Fruit fly (Drosophila melanogaster) whole organism, embryonic: ENCODE measurements around the gene Oseg1.

Experiments used
- Abd-B ChIP-seq: fragments of 200-800 bp; sonication (Bioruptor generic); optimal IDR thresholded peaks from 2 replicates; lab custom pipeline; 2018; ENCODE audit warnings: missing biosample characterization, mild to moderate bottlenecking, missing genetic modification characterization, moderate library complexity
- C15 ChIP-seq: fragments of 200-800 bp; sonication (Bioruptor generic); IDR thresholded peaks from 3 replicates; pipeline ENCODE4 v1.3.6; 2022; ENCODE audit warnings: missing biosample characterization, missing genetic modification characterization
- CG10366 ChIP-seq: fragments of 200-800 bp; sonication (Bioruptor generic); IDR thresholded peaks from 2 replicates; pipeline ENCODE4 v1.3.6; 2022; ENCODE audit warnings: missing biosample characterization, missing genetic modification characterization
- CG10462 ChIP-seq: fragments of 200-800 bp; sonication (Bioruptor generic); optimal IDR thresholded peaks from 2 replicates; lab custom pipeline; 2016; ENCODE audit warnings: missing biosample characterization, missing genetic modification characterization
- CG10979 ChIP-seq: fragments of 200-800 bp; sonication (Bioruptor generic); optimal IDR thresholded peaks from 2 replicates; lab custom pipeline; 2018; ENCODE audit warnings: missing biosample characterization, mild to moderate bottlenecking, missing genetic modification characterization, moderate library complexity
- CG11093 ChIP-seq: fragments of 200-800 bp; sonication (Bioruptor generic); IDR thresholded peaks from 3 replicates; pipeline ENCODE4 v1.3.6; 2022; ENCODE audit warnings: missing biosample characterization, missing genetic modification characterization
- CG11723 ChIP-seq: fragments of 200-800 bp; sonication (Bioruptor generic); optimal IDR thresholded peaks from 2 replicates; lab custom pipeline; 2017; ENCODE audit warnings: missing biosample characterization, mild to moderate bottlenecking, missing genetic modification characterization
- CG12104 ChIP-seq: fragments of 200-800 bp; sonication (Bioruptor generic); optimal IDR thresholded peaks from 3 replicates; lab custom pipeline; 2016; ENCODE audit warnings: missing biosample characterization, missing genetic modification characterization
- CG14014 ChIP-seq: fragments of 200-800 bp; sonication (Bioruptor generic); IDR thresholded peaks from 2 replicates; pipeline ENCODE4 v1.3.6; 2022; ENCODE audit warnings: missing biosample characterization, missing genetic modification characterization
- CG15011 ChIP-seq: fragments of 200-800 bp; sonication (Bioruptor generic); optimal IDR thresholded peaks from 3 replicates; lab custom pipeline; 2018; ENCODE audit warnings: missing biosample characterization, mild to moderate bottlenecking, missing genetic modification characterization
- CG18011 ChIP-seq: fragments of 200-800 bp; sonication (Bioruptor generic); optimal IDR thresholded peaks from 2 replicates; lab custom pipeline; 2017; ENCODE audit warnings: missing biosample characterization, missing genetic modification characterization, mild to moderate bottlenecking, moderate library complexity, missing genotype
- CG18262 ChIP-seq: fragments of 200-800 bp; optimal IDR thresholded peaks from 3 replicates; lab custom pipeline; 2019; ENCODE audit warnings: missing biosample characterization, mild to moderate bottlenecking, missing genetic modification characterization, moderate library complexity
- CG32772 ChIP-seq: fragments of 200-800 bp; sonication (Bioruptor generic); IDR thresholded peaks from 2 replicates; pipeline ENCODE4 v1.3.6; 2022; ENCODE audit warnings: missing biosample characterization, missing genetic modification characterization
- CG33557 ChIP-seq: fragments of 200-800 bp; sonication (Bioruptor generic); optimal IDR thresholded peaks from 2 replicates; lab custom pipeline; 2019; ENCODE audit warnings: missing biosample characterization, mild to moderate bottlenecking, missing genetic modification characterization, moderate library complexity
- CG34422 ChIP-seq: fragments of 200-800 bp; sonication (Bioruptor generic); IDR thresholded peaks from 3 replicates; pipeline ENCODE4 v1.3.6; 2022; ENCODE audit warnings: missing biosample characterization, missing genetic modification characterization
- CG3847 ChIP-seq: fragments of 200-800 bp; sonication (Bioruptor generic); IDR thresholded peaks from 2 replicates; pipeline ENCODE4 v1.3.6; 2022; ENCODE audit warnings: missing biosample characterization, missing genetic modification characterization
- CG4360 ChIP-seq: fragments of 200-800 bp; sonication (Bioruptor generic); IDR thresholded peaks from 2 replicates; pipeline ENCODE4 v1.3.6; 2022; ENCODE audit warnings: missing biosample characterization, missing genetic modification characterization
- CG4424 ChIP-seq: fragments of 200-800 bp; sonication (Bioruptor generic); optimal IDR thresholded peaks from 3 replicates; lab custom pipeline; 2016; ENCODE audit warnings: missing biosample characterization, missing genetic modification characterization
- CG4617 ChIP-seq: fragments of 200-800 bp; sonication (Bioruptor generic); optimal IDR thresholded peaks from 3 replicates; lab custom pipeline; 2016; ENCODE audit warnings: missing biosample characterization, missing genetic modification characterization, borderline replicate concordance
- CG5953 ChIP-seq: fragments of 200-800 bp; sonication (Bioruptor generic); IDR thresholded peaks from 2 replicates; pipeline ENCODE4 v1.3.6; 2022; ENCODE audit warnings: missing biosample characterization, missing genetic modification characterization
- CG6689 ChIP-seq: fragments of 200-800 bp; sonication (Bioruptor generic); IDR thresholded peaks from 2 replicates; pipeline ENCODE4 v1.3.6; 2022; ENCODE audit warnings: missing biosample characterization, missing genetic modification characterization
- CG7357 ChIP-seq: fragments of 200-800 bp; sonication (Bioruptor generic); IDR thresholded peaks from 3 replicates; pipeline ENCODE4 v1.3.6; 2022; ENCODE audit warnings: missing biosample characterization, missing genetic modification characterization
- CG9876 ChIP-seq: fragments of 200-800 bp; sonication (Bioruptor generic); optimal IDR thresholded peaks from 2 replicates; lab custom pipeline; 2016; ENCODE audit warnings: missing biosample characterization, missing genetic modification characterization
- CTCF ChIP-seq: fragments of 200-800 bp; sonication (Bioruptor generic); optimal IDR thresholded peaks from 2 replicates; lab custom pipeline; 2017; ENCODE audit warnings: missing biosample characterization, mild to moderate bottlenecking, missing genetic modification characterization, moderate library complexity
- CoRest ChIP-seq: fragments of 200-800 bp; sonication (Bioruptor generic); optimal IDR thresholded peaks from 3 replicates; lab custom pipeline; 2018; ENCODE audit warnings: missing biosample characterization, mild to moderate bottlenecking, missing genetic modification characterization, moderate library complexity
- Dfd ChIP-seq, 2 experiments: fragments of >200 bp; optimal IDR thresholded peaks; 2 replicates each; lab custom pipeline; 2017; ENCODE audit warnings: missing biosample characterization in 2 of 2, missing genetic modification characterization in 2 of 2
- MBD-R2 ChIP-seq: fragments of 200-800 bp; sonication (Bioruptor generic); IDR thresholded peaks from 2 replicates; pipeline ENCODE4 v1.3.6; 2022; ENCODE audit warnings: missing biosample characterization, missing genetic modification characterization
- Mes4 ChIP-seq: fragments of 200-800 bp; sonication (Bioruptor generic); optimal IDR thresholded peaks from 2 replicates; lab custom pipeline; 2016; ENCODE audit warnings: missing biosample characterization, missing genetic modification characterization
- Scr ChIP-seq: fragments of 200-800 bp; sonication (Bioruptor generic); IDR thresholded peaks from 2 replicates; pipeline ENCODE4 v1.3.6; 2022; ENCODE audit warnings: missing biosample characterization, missing genetic modification characterization; ENCODE audit not compliant: partially characterized antibody
- Sin3A ChIP-seq: fragments of >200 bp; optimal IDR thresholded peaks from 2 replicates; lab custom pipeline; 2018
- Xrp1 ChIP-seq: fragments of 200-800 bp; sonication (Bioruptor generic); IDR thresholded peaks from 2 replicates; pipeline ENCODE4 v1.3.6; 2022; ENCODE audit warnings: missing biosample characterization, missing genetic modification characterization
- az2 ChIP-seq: fragments of 200-800 bp; sonication (Bioruptor generic); optimal IDR thresholded peaks from 3 replicates; lab custom pipeline; 2016; ENCODE audit warnings: missing biosample characterization, missing genetic modification characterization
- cg ChIP-seq: fragments of 200-800 bp; sonication (Bioruptor generic); optimal IDR thresholded peaks from 3 replicates; lab custom pipeline; 2019; ENCODE audit warnings: missing biosample characterization, mild to moderate bottlenecking, missing genetic modification characterization, moderate library complexity
- ci ChIP-seq: fragments of 200-800 bp; sonication (Bioruptor generic); IDR thresholded peaks from 3 replicates; pipeline ENCODE4 v1.3.6; 2022; ENCODE audit warnings: missing biosample characterization, missing genetic modification characterization
- dmrt99B ChIP-seq: fragments of 200-800 bp; sonication (Bioruptor generic); optimal IDR thresholded peaks from 2 replicates; lab custom pipeline; 2018; ENCODE audit warnings: missing biosample characterization, mild to moderate bottlenecking, missing genetic modification characterization, moderate library complexity
- fd102C ChIP-seq: fragments of 200-800 bp; sonication (Bioruptor generic); optimal IDR thresholded peaks from 2 replicates; lab custom pipeline; 2018; ENCODE audit warnings: missing biosample characterization, mild to moderate bottlenecking, missing genetic modification characterization, moderate library complexity
- fd96Cb ChIP-seq: fragments of 200-800 bp; sonication (Bioruptor generic); optimal IDR thresholded peaks from 2 replicates; lab custom pipeline; 2018; ENCODE audit warnings: missing biosample characterization, mild to moderate bottlenecking, missing genetic modification characterization, moderate library complexity
- gem ChIP-seq: fragments of 200-800 bp; sonication (Bioruptor generic); optimal IDR thresholded peaks from 2 replicates; lab custom pipeline; 2019; ENCODE audit warnings: missing biosample characterization, mild to moderate bottlenecking, missing genetic modification characterization, moderate library complexity
- gsb-n ChIP-seq: fragments of 200-800 bp; sonication (Bioruptor generic); optimal IDR thresholded peaks from 3 replicates; lab custom pipeline; 2018; ENCODE audit warnings: missing biosample characterization, mild to moderate bottlenecking, missing genetic modification characterization
- gt ChIP-seq: fragments of 200-800 bp; sonication (Bioruptor generic); IDR thresholded peaks from 2 replicates; pipeline ENCODE4 v1.3.6; 2022; ENCODE audit warnings: missing biosample characterization, missing genetic modification characterization
- her ChIP-seq: fragments of 200-800 bp; sonication (Bioruptor generic); optimal IDR thresholded peaks from 2 replicates; lab custom pipeline; 2016; ENCODE audit warnings: missing biosample characterization, missing genetic modification characterization
- hth ChIP-seq: fragments of >200 bp; optimal IDR thresholded peaks from 2 replicates; lab custom pipeline; 2017; ENCODE audit warnings: inconsistent platforms
- lab ChIP-seq: fragments of 200-800 bp; sonication (Bioruptor generic); optimal IDR thresholded peaks from 3 replicates; lab custom pipeline; 2017; ENCODE audit warnings: missing biosample characterization, missing genetic modification characterization, mild to moderate bottlenecking, moderate library complexity, missing genetic modification reagents
- nom ChIP-seq: fragments of 200-800 bp; sonication (Bioruptor generic); optimal IDR thresholded peaks from 2 replicates; lab custom pipeline; 2017; ENCODE audit warnings: missing biosample characterization, missing genetic modification characterization, mild to moderate bottlenecking, moderate library complexity, missing genetic modification reagents
- pho ChIP-seq: fragments of 200-800 bp; sonication (Bioruptor generic); optimal IDR thresholded peaks from 2 replicates; lab custom pipeline; 2016; ENCODE audit warnings: missing biosample characterization, missing genetic modification characterization
- phol ChIP-seq: fragments of 200-800 bp; sonication (Bioruptor generic); optimal IDR thresholded peaks from 3 replicates; lab custom pipeline; 2018; ENCODE audit warnings: missing biosample characterization, mild to moderate bottlenecking, missing genetic modification characterization, moderate library complexity
- row ChIP-seq: fragments of 200-800 bp; sonication (Bioruptor generic); IDR thresholded peaks from 3 replicates; pipeline ENCODE4 v1.3.6; 2022; ENCODE audit warnings: missing biosample characterization, missing genetic modification characterization
- sc ChIP-seq, 3 experiments: fragments of >200 bp in 2 of 3; fragments of 200-800 bp in 1 of 3; sonication (Bioruptor generic) in 1 of 3; optimal IDR thresholded peaks; 2 replicates in 2 of 3; 3 replicates in 1 of 3; lab custom pipeline; 2017; ENCODE audit warnings: mild to moderate bottlenecking in 1 of 3, missing biosample characterization in 1 of 3, missing genetic modification characterization in 1 of 3, missing genetic modification reagents in 1 of 3
- sens ChIP-seq: fragments of 200-800 bp; sonication (Bioruptor generic); peaks from one replicate; lab custom pipeline; 2016; ENCODE audit warnings: missing biosample characterization, missing genetic modification characterization
- unc-4 ChIP-seq: fragments of 200-800 bp; sonication (Bioruptor generic); IDR thresholded peaks from 2 replicates; pipeline ENCODE4 v1.3.6; 2022; ENCODE audit warnings: missing biosample characterization, missing genetic modification characterization; ENCODE audit not compliant: partially characterized antibody

The Oseg1 gene

dm6 chr3L:8440079-8440478 is 27.5 kb upstream of the Oseg1 start:
- TF ChIP-seq gem = peak; percentile 53
- no peak for TF ChIP-seq lab (GFP tag; lab: Kevin White, UChicago)
- TF ChIP-seq dmrt99B (tag; lab: Kevin White, UChicago) = no peak
- no peak for TF ChIP-seq sc (optimal IDR thresholded peaks at IDR 0.05; lab: Kevin White, UChicago)
- TF ChIP-seq sc (GFP tag; optimal IDR thresholded peaks at IDR 0.05; lab: Kevin White, UChicago) = no peak
- TF ChIP-seq CG12104 = no peak
- TF ChIP-seq hth (lab: Kevin White, UChicago) = no peak
- no peak for TF ChIP-seq Mes4 (GFP tag; lab: Kevin White, UChicago)
- TF ChIP-seq CG9876 (GFP tag; lab: Kevin White, UChicago) = no peak
- no peak for TF ChIP-seq CG10366
- TF ChIP-seq cg (GFP tag; lab: Kevin White, UChicago) = no peak
- TF ChIP-seq Xrp1 (GFP tag; lab: Robert Waterston, UW) = peak; percentile 7; the same call in 1 of the 2 replicates
- TF ChIP-seq CG11093 (GFP tag; lab: Robert Waterston, UW) = peak; percentile 10; the same call in 1 of the 3 replicates
- peak; percentile 17; the same call in 1 of the 3 replicates for TF ChIP-seq row (GFP tag; lab: Robert Waterston, UW)
- TF ChIP-seq az2 (GFP tag; lab: Kevin White, UChicago) = peak; percentile 11
- TF ChIP-seq Abd-B (GFP tag; lab: Kevin White, UChicago) = no peak
- no peak for TF ChIP-seq CG18262
- TF ChIP-seq gsb-n (tag; lab: Kevin White, UChicago) = no peak
- TF ChIP-seq fd96Cb (tag; lab: Kevin White, UChicago) = peak; percentile 33
- TF ChIP-seq CG6689 (GFP tag; lab: Robert Waterston, UW) = no peak
- TF ChIP-seq C15 = no peak
- TF ChIP-seq sens (GFP tag; lab: Kevin White, UChicago) = peak; percentile 74
- no peak for TF ChIP-seq CG32772 (GFP tag; lab: Robert Waterston, UW)
- TF ChIP-seq CG10979 (tag; lab: Kevin White, UChicago) = peak; percentile 4
- no peak for TF ChIP-seq CG5953 (GFP tag; lab: Robert Waterston, UW)

dm6 chr3L:8437583-8437982 is 25.0 kb upstream of the Oseg1 start:
- TF ChIP-seq CG4360 (peak; percentile 72), CoRest (tag; lab: Kevin White, UChicago) (no peak), nom (GFP tag; lab: Kevin White, UChicago) (no peak), gt (GFP tag; lab: Robert Waterston, UW) (no peak), CG7357 (no peak), Dfd (GFP tag; optimal IDR thresholded peaks at IDR 0.05; lab: Kevin White, UChicago) (peak in 1 of 2 experiments; percentile 78), CG14014 (0 out of 2 replicates have a peak, but pooled peaks have one; percentile 15), CG11723 (no peak), pho (GFP tag; lab: Kevin White, UChicago) (no peak), CG18011 (GFP tag; lab: Kevin White, UChicago) (no peak)

dm6 chr3L:8424831-8425336 is 12.3 kb upstream of the Oseg1 start, which contains the start of gene Cbl:
TSS of gene Cbl (plus strand) at chr3L:8424954.
- peak; percentile 0 for TF ChIP-seq CG4424 (GFP tag; lab: Kevin White, UChicago)
- peak; percentile 60 for TF ChIP-seq MBD-R2 (GFP tag; lab: Robert Waterston, UW)
- peak; percentile 12 for TF ChIP-seq Mes4 (GFP tag; lab: Kevin White, UChicago)
- peak; percentile 34; the same call in 1 of the 2 replicates for TF ChIP-seq CG3847 (GFP tag; lab: Robert Waterston, UW)
- TF ChIP-seq ci (GFP tag; lab: Robert Waterston, UW) = peak; percentile 71; the same call in 2 of the 3 replicates
- peak; percentile 17 for TF ChIP-seq CG33557 (GFP tag; lab: Kevin White, UChicago)
- TF ChIP-seq CG34422 (GFP tag; lab: Robert Waterston, UW) = peak; percentile 76; the same call in 1 of the 3 replicates
- peak; percentile 36 for TF ChIP-seq CG10462
- peak; percentile 95 for TF ChIP-seq CG4617 (GFP tag; lab: Kevin White, UChicago)
- peak; percentile 39; the same call in 1 of the 2 replicates for TF ChIP-seq Scr
- no peak for TF ChIP-seq CTCF (GFP tag; lab: Kevin White, UChicago)
- TF ChIP-seq her = no peak
- no peak for TF ChIP-seq CG10366
- no peak for TF ChIP-seq CG15011
- TF ChIP-seq unc-4 (GFP tag; lab: Robert Waterston, UW) = peak; percentile 55
- peak; percentile 10 for TF ChIP-seq fd102C
- TF ChIP-seq Sin3A (lab: Kevin White, UChicago) = peak; percentile 79
- peak; percentile 99 for TF ChIP-seq phol (tag; lab: Kevin White, UChicago)
